Worm (Caenorhabditis elegans): Measurements from ENCODE around the gene F22E5.2.
A peak's percentile ranks its signal among the peaks of the same experiment; 100 is the strongest.
"Not testable (repeated sequence)": the region's sequence is repeated elsewhere in the genome, so short reads cannot be mapped to it uniquely, and the experiment has no call there.

F22E5.2 gene

DNA sequence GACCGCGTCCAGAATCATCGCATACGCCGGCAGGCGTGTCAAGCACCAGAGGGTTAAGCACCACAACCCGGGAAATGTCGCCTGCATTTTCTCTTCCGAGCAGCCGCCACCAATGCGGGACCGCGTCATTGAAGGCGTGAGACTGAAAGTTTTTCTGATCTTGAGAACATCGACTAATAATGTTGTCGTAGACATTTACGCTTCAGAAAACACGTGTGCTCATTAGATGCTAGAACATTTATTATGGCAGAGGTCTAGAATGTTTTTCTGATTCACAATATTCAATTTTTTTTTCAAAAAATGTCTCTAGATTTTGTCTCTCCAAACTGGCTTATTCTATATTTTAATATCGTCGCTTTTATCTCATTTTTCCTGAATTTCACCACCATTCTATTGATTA is 8.6 kb upstream of the F22E5.2 start, which contains the start of gene sri-47:
Gene sri-47 (plus strand): TSS at position 301 of the 400 bp plus-strand sequence.
- TF ChIP-seq egl-5 (tag; optimal IDR thresholded peaks at IDR 0.05) (no peak), ztf-4 (tag; optimal IDR thresholded peaks at IDR 0.05) (no peak)

DNA sequence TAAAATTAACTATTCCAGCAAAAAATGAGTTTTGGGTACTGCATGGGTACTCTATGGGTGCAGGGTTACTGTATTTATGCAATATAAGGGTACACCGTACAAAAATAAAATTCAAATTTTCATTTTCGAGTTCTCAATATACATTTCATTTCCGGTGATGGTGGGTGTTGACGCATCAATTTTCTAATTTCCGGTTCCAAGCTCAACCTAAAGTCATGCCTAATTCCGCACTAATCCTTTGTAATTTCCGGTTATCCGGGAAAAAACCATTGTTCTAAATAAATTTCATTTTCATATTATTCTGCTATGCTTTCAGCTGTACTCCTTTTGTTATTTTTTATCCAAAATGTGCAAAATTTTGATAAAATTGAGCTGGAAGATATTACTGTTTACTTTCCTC is 5.8 kb upstream of the F22E5.2 start, which contains the start of gene gcy-21:
Gene gcy-21 (plus strand): TSS at position 301 of the 400 bp plus-strand sequence.
- no peak for TF ChIP-seq hmg-11 (tag; optimal IDR thresholded peaks at IDR 0.05)
- TF ChIP-seq jun-1 (tag; optimal IDR thresholded peaks at IDR 0.05) = no peak
- no peak for TF ChIP-seq ztf-4 (tag; optimal IDR thresholded peaks at IDR 0.05)
- no peak for TF ChIP-seq zag-1 (tag; optimal IDR thresholded peaks at IDR 0.05)
- TF ChIP-seq ceh-9 (tag; optimal IDR thresholded peaks at IDR 0.05) = no peak
- no peak for TF ChIP-seq nhr-12 (tag; optimal IDR thresholded peaks at IDR 0.05)
- TF ChIP-seq nfya-1 (tag; optimal IDR thresholded peaks at IDR 0.05; ENCODE audit: insufficient read depth) = no peak
- no peak for TF ChIP-seq lsy-12 (tag; optimal IDR thresholded peaks at IDR 0.05)
- no peak for TF ChIP-seq nhr-77 (tag; optimal IDR thresholded peaks at IDR 0.05)
- no peak for TF ChIP-seq egl-5 (tag; optimal IDR thresholded peaks at IDR 0.05)
- TF ChIP-seq nhr-67 (tag; optimal IDR thresholded peaks at IDR 0.05) = no peak
- no peak for TF ChIP-seq egl-27 (tag; optimal IDR thresholded peaks at IDR 0.05)
- no peak for TF ChIP-seq ama-1 (optimal IDR thresholded peaks at IDR 0.05)
- TF ChIP-seq elt-1 (tag; optimal IDR thresholded peaks at IDR 0.05) = no peak
- no peak for TF ChIP-seq nhr-11 (tag; optimal IDR thresholded peaks at IDR 0.05)
- no peak for TF ChIP-seq eor-1 (tag; optimal IDR thresholded peaks at IDR 0.05)
- TF ChIP-seq elt-3 (tag; optimal IDR thresholded peaks at IDR 0.05) = no peak
- TF ChIP-seq R02D3.7 (tag; optimal IDR thresholded peaks at IDR 0.05) = no peak
- no peak for TF ChIP-seq daf-12 (tag; optimal IDR thresholded peaks at IDR 0.05)

DNA sequence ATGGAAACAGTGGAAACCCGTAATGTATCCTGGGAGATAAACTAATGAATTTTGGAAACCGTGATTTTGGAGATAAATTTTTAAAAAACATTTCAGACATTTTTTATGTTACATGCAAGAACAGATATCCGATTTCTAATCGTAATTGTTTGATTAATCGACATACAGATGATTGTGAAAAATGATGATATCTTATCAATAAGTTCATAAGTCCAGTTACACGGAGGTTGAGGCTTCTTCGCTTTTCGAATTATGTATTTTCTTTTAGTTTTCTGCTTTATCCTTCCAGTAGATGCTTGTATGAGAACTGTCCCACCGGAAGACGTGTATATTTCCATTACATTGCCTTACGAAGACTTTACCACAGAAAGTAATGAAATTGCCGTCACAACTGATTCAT is 425 bp downstream of the F22E5.2 start, which contains the start of gene F22E5.22:
Gene F22E5.22 (plus strand): TSS at position 301 of the 400 bp plus-strand sequence.
- TF ChIP-seq jun-1 (tag; optimal IDR thresholded peaks at IDR 0.05) (no peak), nhr-43 (tag; optimal IDR thresholded peaks at IDR 0.05; ENCODE audit: poor library complexity, severe bottlenecking) (no peak), elt-2 (tag; optimal IDR thresholded peaks at IDR 0.05) (no peak), ama-1 (optimal IDR thresholded peaks at IDR 0.05) (no peak), nhr-25 (tag; optimal IDR thresholded peaks at IDR 0.05) (no peak), elt-3 (tag; optimal IDR thresholded peaks at IDR 0.05) (no peak), nhr-12 (tag; optimal IDR thresholded peaks at IDR 0.05) (no peak), elt-1 (tag; optimal IDR thresholded peaks at IDR 0.05) (no peak), aly-2 (tag; optimal IDR thresholded peaks at IDR 0.05) (no peak), nhr-76 (tag; optimal IDR thresholded peaks at IDR 0.05) (no peak)

DNA sequence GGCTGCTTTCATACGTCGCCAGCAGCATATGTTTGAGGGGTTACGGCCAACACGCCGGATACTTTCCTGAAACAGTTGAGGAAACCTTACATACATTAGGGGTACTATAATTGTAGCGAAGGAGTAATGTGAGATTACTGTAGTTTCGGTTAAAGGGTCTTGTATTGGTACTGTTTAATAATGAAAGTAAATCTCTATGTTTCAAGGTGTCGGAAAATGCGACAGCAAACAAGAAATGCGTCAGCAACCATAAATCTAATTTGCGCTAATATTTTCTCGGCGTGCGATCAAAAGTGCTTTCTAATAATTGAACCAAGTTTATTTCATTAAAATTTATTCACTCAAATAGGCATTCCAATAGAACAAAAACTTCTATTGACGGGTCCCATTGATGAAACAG is 7.1 kb downstream of the F22E5.2 start, which contains the start of gene sri-57:
Gene sri-57 (minus strand): TSS at position 101 of the 400 bp plus-strand sequence.
- TF ChIP-seq ceh-82, nhr-28, eor-1 (tag; optimal IDR thresholded peaks at IDR 0.05): not testable (repeated sequence)

DNA sequence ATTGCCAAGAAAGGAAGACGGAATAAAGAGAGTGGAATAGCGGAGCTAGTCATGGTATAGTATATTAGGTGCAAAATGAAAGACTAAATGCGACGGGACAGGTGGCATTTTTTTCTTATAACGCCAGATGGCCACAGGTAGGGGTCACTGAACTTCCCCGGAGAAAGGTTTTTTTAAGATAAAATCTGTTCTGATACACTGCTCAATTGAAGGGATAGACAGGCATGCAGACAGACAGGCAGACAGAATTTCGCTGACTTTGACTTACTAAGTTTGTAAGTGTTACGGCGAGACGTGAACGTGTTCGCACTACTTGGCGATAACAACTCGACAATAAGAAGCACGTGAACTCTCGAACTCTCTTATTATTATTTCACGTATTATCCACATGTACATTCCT is 8.4 kb downstream of the F22E5.2 start, which contains the start of the genes F22E5.20 and F22E5.1:
Gene F22E5.20 (minus strand): TSS at position 101 of the 400 bp plus-strand sequence.
Gene F22E5.1 (plus strand): TSS at position 242 of the 400 bp plus-strand sequence.
- not testable (repeated sequence) for TF ChIP-seq ceh-28, pqm-1, nhr-25 (tag; optimal IDR thresholded peaks at IDR 0.05)

DNA sequence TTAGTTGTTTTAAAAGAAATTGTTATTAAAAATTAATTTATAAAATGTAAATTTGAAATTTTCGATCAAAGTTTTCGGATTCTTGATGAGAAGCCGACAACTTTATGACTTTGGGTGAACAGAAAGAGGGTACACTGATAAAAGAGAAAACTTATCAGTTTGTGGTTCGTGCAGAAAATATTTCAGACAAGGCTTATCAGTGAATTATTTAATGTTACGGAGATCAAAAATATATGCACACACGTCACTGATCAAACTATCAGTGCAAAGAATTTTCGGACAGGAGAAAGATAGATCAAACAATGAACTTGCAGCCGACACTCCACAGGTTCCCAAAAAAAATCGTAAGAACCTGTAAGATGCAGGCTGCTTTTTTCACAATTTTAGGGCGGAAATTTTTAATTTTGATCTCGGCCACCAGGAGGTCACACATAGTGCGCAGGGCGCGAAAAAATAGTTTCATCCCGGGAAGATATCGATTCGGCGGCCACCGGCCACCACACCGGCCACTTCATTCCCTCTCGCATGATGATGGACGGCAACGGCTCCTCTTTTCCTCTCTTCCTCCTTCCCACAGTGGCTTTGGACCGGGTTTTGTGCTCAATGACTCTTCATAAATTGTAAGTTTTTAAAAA is 12.5 kb downstream of the F22E5.2 start, which contains the start of gene F22E5.17:
Gene F22E5.17 (plus strand): TSS at position 508 of the 635 bp plus-strand sequence.
- peak; percentile 69 for TF ChIP-seq pqm-1 (tag; optimal IDR thresholded peaks at IDR 0.05)
- TF ChIP-seq elt-2 (tag; optimal IDR thresholded peaks at IDR 0.05) = peak; percentile 94
- peak; percentile 4 for TF ChIP-seq skn-1 (tag; optimal IDR thresholded peaks at IDR 0.05)
- no peak for TF ChIP-seq ceh-82 (tag; optimal IDR thresholded peaks at IDR 0.05)
- no peak for TF ChIP-seq egl-5 (tag; optimal IDR thresholded peaks at IDR 0.05)
- no peak for TF ChIP-seq nhr-23 (tag; optimal IDR thresholded peaks at IDR 0.05)
